Worm (Caenorhabditis elegans) whole organism, L2 larva: Measurements from ENCODE around the gene C54E4.4.

Experiments used
- Y55F3AM.14 ChIP-seq: fragments of 200-800 bp; sonication (Bioruptor generic); optimal IDR thresholded peaks from 2 replicates; lab custom pipeline; 2018; ENCODE audit warnings: mild to moderate bottlenecking, missing genetic modification characterization, missing compliant biosample characterization
- fos-1 ChIP-seq: fragments of 150-350 bp; optimal IDR thresholded peaks from 2 replicates; lab custom pipeline; 2014; ENCODE audit warnings: missing biosample characterization, missing genetic modification characterization
- mdl-1 ChIP-seq, 2 experiments: fragments of 150-350 bp in 1 of 2; sonication (generic microtip) in 1 of 2; optimal IDR thresholded peaks; 2 replicates each; lab custom pipeline; 2017; ENCODE audit warnings: missing biosample characterization in 2 of 2, missing genetic modification characterization in 2 of 2
- nhr-6 ChIP-seq: fragments of 150-350 bp; optimal IDR thresholded peaks from 2 replicates; lab custom pipeline; 2014; ENCODE audit warnings: missing biosample characterization, missing genetic modification characterization

DNA sequence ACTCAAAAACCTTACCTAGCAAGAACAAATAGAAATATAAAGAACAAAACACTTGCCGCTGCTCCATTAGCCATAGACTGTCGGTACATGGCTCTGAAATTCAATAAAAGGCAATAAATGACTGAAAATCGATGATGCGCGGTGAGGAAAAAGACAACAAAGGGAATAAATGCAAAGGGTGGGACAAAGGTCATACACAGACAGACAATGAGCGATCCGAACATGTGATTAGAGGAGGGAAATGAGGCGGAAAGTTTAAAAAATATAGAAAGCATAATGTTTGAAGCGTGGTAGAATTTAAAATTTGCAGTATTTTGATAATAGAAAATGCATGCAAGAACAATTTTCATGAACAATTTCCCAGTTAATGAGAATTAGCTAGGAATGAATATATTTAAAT lies 27.9 kb downstream of the C54E4.4 start, which contains the start of gene C54E4.12:
- TF ChIP-seq nhr-6 (tag; lab: Kevin White, UChicago) (no peak), fos-1 (no peak), mdl-1 (tag; optimal IDR thresholded peaks at IDR 0.05; lab: Kevin White, UChicago) (no peak), Y55F3AM.14 (GFP tag; lab: Kevin White, UChicago) (no peak)
